Worm (Caenorhabditis elegans): ENCODE measurements around the gene F20C5.5.

F20C5.5 gene

ce11 chrIV:8724907-8725306 lies 44.5 kb downstream of the F20C5.5 start:
- TF ChIP-seq aly-1 (tag; optimal IDR thresholded peaks at IDR 0.05) (no peak), hnd-1 (tag; optimal IDR thresholded peaks at IDR 0.05) (no peak), B0310.2 (tag; optimal IDR thresholded peaks at IDR 0.05) (no peak), scrt-1 (GFP tag; IDR thresholded peaks at IDR 0.05) (no peak), pes-1 (GFP tag; IDR thresholded peaks at IDR 0.05) (no peak)

- no peak for TF ChIP-seq ceh-36 (tag; optimal IDR thresholded peaks at IDR 0.05)
- no peak for TF ChIP-seq tbx-37 (GFP tag; conservative IDR thresholded peaks at IDR 0.05)
- no peak for TF ChIP-seq ets-7 (tag; optimal IDR thresholded peaks at IDR 0.05)
- TF ChIP-seq scrt-1 (GFP tag; IDR thresholded peaks at IDR 0.05) = no peak
- TF ChIP-seq hmbx-1 (tag; optimal IDR thresholded peaks at IDR 0.05) = no peak
- TF ChIP-seq F13C5.2 (tag; optimal IDR thresholded peaks at IDR 0.05) = no peak
- TF ChIP-seq hnd-1 (tag; optimal IDR thresholded peaks at IDR 0.05) = no peak
- TF ChIP-seq sea-1 (GFP tag; conservative IDR thresholded peaks at IDR 0.05) = no peak
- no peak for TF ChIP-seq hmg-4 (GFP tag; optimal IDR thresholded peaks at IDR 0.05)
- TF ChIP-seq tra-4 (tag; optimal IDR thresholded peaks at IDR 0.05) = no peak
- TF ChIP-seq B0310.2 (tag; optimal IDR thresholded peaks at IDR 0.05) = no peak
- no peak for TF ChIP-seq tbx-11 (GFP tag; IDR thresholded peaks at IDR 0.05)
- no peak for TF ChIP-seq ama-1 (optimal IDR thresholded peaks at IDR 0.05)
- no peak for TF ChIP-seq aly-1 (tag; optimal IDR thresholded peaks at IDR 0.05)
- no peak for TF ChIP-seq pes-1 (GFP tag; IDR thresholded peaks at IDR 0.05)
- TF ChIP-seq ceh-13 (GFP tag; optimal IDR thresholded peaks at IDR 0.05) = no peak
- no peak for TF ChIP-seq flt-1 (GFP tag; IDR thresholded peaks at IDR 0.05)
These were observed 45.7 kb downstream of the F20C5.5 start, which contains the start of gene F21D5.9 for ce11 chrIV:8723720-8724119. Gene F21D5.9 (plus strand): TSS chrIV:8724020.

- TF ChIP-seq aly-1 (tag; optimal IDR thresholded peaks at IDR 0.05) = no peak
- no peak for TF ChIP-seq B0310.2 (tag; optimal IDR thresholded peaks at IDR 0.05)
- TF ChIP-seq hnd-1 (tag; optimal IDR thresholded peaks at IDR 0.05) = no peak
- no peak for TF ChIP-seq ceh-13 (GFP tag; optimal IDR thresholded peaks at IDR 0.05)
These were observed 46.6 kb downstream of the F20C5.5 start for ce11 chrIV:8722801-8723200.

- no peak for TF ChIP-seq ceh-36 (tag; optimal IDR thresholded peaks at IDR 0.05)
These were observed 51.3 kb downstream of the F20C5.5 start, which contains the start of gene H23L24.1 for ce11 chrIV:8718153-8718552. Gene H23L24.1 (plus strand): TSS chrIV:8718453.

Measured in whole organism, early embryonic.